Worm (Caenorhabditis elegans) whole organism, late embryonic: ENCODE results near the gene C31E10.6.
A peak's percentile ranks its signal among the peaks of the same experiment; 100 is the strongest.

ENCODE experiments used
- C08G9.2 ChIP-seq: sonication (generic microtip); optimal IDR thresholded peaks from 2 replicates; lab custom pipeline; 2016; ENCODE audit warnings: mild to moderate bottlenecking, missing genetic modification characterization, moderate library complexity, missing compliant biosample characterization
- F13H6.1 ChIP-seq: sonication (generic microtip); optimal IDR thresholded peaks from 2 replicates; lab custom pipeline; 2016; ENCODE audit warnings: missing genetic modification characterization, missing compliant biosample characterization
- K02D7.2 ChIP-seq: sonication (generic microtip); optimal IDR thresholded peaks from 2 replicates; lab custom pipeline; 2017; ENCODE audit warnings: mild to moderate bottlenecking, missing genetic modification characterization, missing compliant biosample characterization
- K09A11.1 ChIP-seq: sonication (generic microtip); optimal IDR thresholded peaks from 2 replicates; lab custom pipeline; 2017; ENCODE audit warnings: antibody characterized with exemption, mild to moderate bottlenecking, missing genetic modification characterization, missing compliant biosample characterization; ENCODE audit not compliant: insufficient read depth
- T23F11.4 ChIP-seq: fragments of 200-800 bp; sonication (Bioruptor generic); optimal IDR thresholded peaks from 2 replicates; lab custom pipeline; 2018; ENCODE audit warnings: mild to moderate bottlenecking, missing genetic modification characterization, missing compliant biosample characterization
- ahr-1 ChIP-seq: sonication (generic microtip); optimal IDR thresholded peaks from 2 replicates; lab custom pipeline; 2016; ENCODE audit warnings: missing genetic modification characterization, missing compliant biosample characterization
- ama-1 ChIP-seq: fragments of 150-350 bp; optimal IDR thresholded peaks from 2 replicates; lab custom pipeline; 2014
- ceh-14 ChIP-seq: sonication (generic microtip); optimal IDR thresholded peaks from 2 replicates; lab custom pipeline; 2016; ENCODE audit warnings: missing genotype, missing genetic modification characterization, missing compliant biosample characterization
- ceh-18 ChIP-seq: sonication (generic microtip); optimal IDR thresholded peaks from 2 replicates; lab custom pipeline; 2016; ENCODE audit warnings: missing genetic modification characterization, missing compliant biosample characterization
- ceh-19 ChIP-seq: fragments of 200-800 bp; sonication (Bioruptor generic); optimal IDR thresholded peaks from 2 replicates; lab custom pipeline; 2018; ENCODE audit warnings: mild to moderate bottlenecking, missing genetic modification characterization, missing compliant biosample characterization
- ceh-22 ChIP-seq: sonication (generic microtip); optimal IDR thresholded peaks from 2 replicates; lab custom pipeline; 2017; ENCODE audit warnings: missing biosample characterization, missing genetic modification characterization
- ceh-30 ChIP-seq: fragments of 150-350 bp; optimal IDR thresholded peaks from 2 replicates; lab custom pipeline; 2014; ENCODE audit warnings: missing biosample characterization, missing genetic modification characterization
- ceh-31 ChIP-seq: sonication (generic microtip); optimal IDR thresholded peaks from 2 replicates; lab custom pipeline; 2016; ENCODE audit warnings: missing genetic modification characterization, missing compliant biosample characterization
- ceh-34 ChIP-seq: sonication (generic microtip); optimal IDR thresholded peaks from 2 replicates; lab custom pipeline; 2016; ENCODE audit warnings: mild to moderate bottlenecking, missing genetic modification characterization, missing compliant biosample characterization
- ceh-45 ChIP-seq: fragments of 200-800 bp; sonication (Bioruptor generic); IDR thresholded peaks from 2 replicates; pipeline ENCODE4 v1.3.6; 2022; ENCODE audit warnings: missing genetic modification reagents, missing genetic modification characterization, missing compliant biosample characterization
- ceh-48 ChIP-seq: sonication (generic microtip); optimal IDR thresholded peaks from 2 replicates; lab custom pipeline; 2016; ENCODE audit warnings: missing genetic modification characterization, inconsistent platforms, missing compliant biosample characterization
- ceh-6 ChIP-seq: fragments of 200-800 bp; sonication (Bioruptor generic); optimal IDR thresholded peaks from 2 replicates; lab custom pipeline; 2018; ENCODE audit warnings: mild to moderate bottlenecking, missing genetic modification characterization, missing compliant biosample characterization
- ceh-9 ChIP-seq: sonication (generic microtip); optimal IDR thresholded peaks from 2 replicates; lab custom pipeline; 2016; ENCODE audit warnings: mild to moderate bottlenecking, missing genetic modification characterization, inconsistent platforms, missing compliant biosample characterization
- che-1 ChIP-seq: sonication (generic microtip); optimal IDR thresholded peaks from 2 replicates; lab custom pipeline; 2016; ENCODE audit warnings: mild to moderate bottlenecking, missing genetic modification characterization, missing compliant biosample characterization
- dmd-4 ChIP-seq: sonication (generic microtip); optimal IDR thresholded peaks from 2 replicates; lab custom pipeline; 2016; ENCODE audit warnings: borderline replicate concordance, missing genetic modification characterization, missing compliant biosample characterization
- dve-1 ChIP-seq: sonication (generic microtip); optimal IDR thresholded peaks from 2 replicates; lab custom pipeline; 2017; ENCODE audit warnings: antibody characterized with exemption, mild to moderate bottlenecking, missing genetic modification characterization, missing compliant biosample characterization
- elt-2 ChIP-seq: sonication (generic microtip); optimal IDR thresholded peaks from 2 replicates; lab custom pipeline; 2016; ENCODE audit warnings: missing genetic modification reagents, missing genetic modification characterization, missing compliant biosample characterization
- ets-4 ChIP-seq: sonication (generic microtip); optimal IDR thresholded peaks from 2 replicates; lab custom pipeline; 2016; ENCODE audit warnings: missing genetic modification characterization, missing compliant biosample characterization
- fax-1 ChIP-seq: sonication (generic microtip); optimal IDR thresholded peaks from 2 replicates; lab custom pipeline; 2016; ENCODE audit warnings: missing genotype, missing genetic modification characterization, missing compliant biosample characterization
- fkh-10 ChIP-seq: fragments of 150-350 bp; optimal IDR thresholded peaks from 2 replicates; lab custom pipeline; 2014; ENCODE audit warnings: missing biosample characterization, missing genetic modification reagents, missing genetic modification characterization
- hlh-13 ChIP-seq: fragments of 200-800 bp; sonication (Bioruptor generic); optimal IDR thresholded peaks from 2 replicates; lab custom pipeline; 2018; ENCODE audit warnings: mild to moderate bottlenecking, missing genetic modification characterization, missing compliant biosample characterization
- hlh-30 ChIP-seq: sonication (generic microtip); optimal IDR thresholded peaks from 2 replicates; lab custom pipeline; 2017; ENCODE audit warnings: antibody characterized with exemption, missing genetic modification characterization, missing compliant biosample characterization; ENCODE audit not compliant: insufficient read depth
- lim-6 ChIP-seq: sonication (generic microtip); optimal IDR thresholded peaks from 2 replicates; lab custom pipeline; 2016; ENCODE audit warnings: missing genetic modification characterization, missing compliant biosample characterization
- lin-11 ChIP-seq: fragments of 200-800 bp; sonication (Bioruptor generic); optimal IDR thresholded peaks from 2 replicates; lab custom pipeline; 2018; ENCODE audit warnings: mild to moderate bottlenecking, missing genetic modification characterization, missing compliant biosample characterization
- madf-2 ChIP-seq: sonication (generic microtip); optimal IDR thresholded peaks from 2 replicates; lab custom pipeline; 2017; ENCODE audit warnings: missing genetic modification characterization, missing compliant biosample characterization
- mec-3 ChIP-seq: sonication (generic microtip); optimal IDR thresholded peaks from 2 replicates; lab custom pipeline; 2016; ENCODE audit warnings: borderline replicate concordance, missing genetic modification characterization, missing compliant biosample characterization
- nfya-1 ChIP-seq: sonication (generic microtip); optimal IDR thresholded peaks from 2 replicates; lab custom pipeline; 2017; ENCODE audit warnings: missing genetic modification characterization, mild to moderate bottlenecking, missing compliant biosample characterization, antibody characterized with exemption, moderate library complexity
- nhr-11 ChIP-seq: fragments of 150-350 bp; optimal IDR thresholded peaks from 2 replicates; lab custom pipeline; 2014; ENCODE audit warnings: missing biosample characterization, missing genetic modification characterization
- nhr-232 ChIP-seq: sonication (generic microtip); optimal IDR thresholded peaks from 2 replicates; lab custom pipeline; 2016; ENCODE audit warnings: missing genetic modification characterization, missing compliant biosample characterization
- odd-2 ChIP-seq: sonication (generic microtip); optimal IDR thresholded peaks from 2 replicates; lab custom pipeline; 2017; ENCODE audit warnings: antibody characterized with exemption, mild to moderate bottlenecking, missing genetic modification characterization, missing compliant biosample characterization
- pax-1 ChIP-seq: fragments of 150-350 bp; optimal IDR thresholded peaks from 2 replicates; lab custom pipeline; 2014; ENCODE audit warnings: missing biosample characterization, missing genetic modification characterization
- pha-4 ChIP-seq: fragments of 150-350 bp; optimal IDR thresholded peaks from 2 replicates; lab custom pipeline; 2018; ENCODE audit warnings: missing biosample characterization, missing genetic modification reagents, missing genetic modification characterization
- pqm-1 ChIP-seq: sonication (generic microtip); optimal IDR thresholded peaks from 2 replicates; lab custom pipeline; 2016; ENCODE audit warnings: missing genetic modification characterization, missing compliant biosample characterization
- ref-2 ChIP-seq: sonication (generic microtip); optimal IDR thresholded peaks from 2 replicates; lab custom pipeline; 2016; ENCODE audit warnings: missing genetic modification characterization, missing compliant biosample characterization
- rnt-1 ChIP-seq: sonication (generic microtip); optimal IDR thresholded peaks from 2 replicates; lab custom pipeline; 2016; ENCODE audit warnings: missing genetic modification characterization, missing compliant biosample characterization
- sdc-2 ChIP-seq: sonication (generic microtip); optimal IDR thresholded peaks from 2 replicates; lab custom pipeline; 2016; ENCODE audit warnings: missing genotype, missing genetic modification characterization, missing compliant biosample characterization
- sox-4 ChIP-seq: sonication (generic microtip); optimal IDR thresholded peaks from 2 replicates; lab custom pipeline; 2017; ENCODE audit warnings: mild to moderate bottlenecking, missing genetic modification characterization, inconsistent platforms, missing compliant biosample characterization
- syd-9 ChIP-seq: sonication (generic microtip); optimal IDR thresholded peaks from 2 replicates; lab custom pipeline; 2016; ENCODE audit warnings: mild to moderate bottlenecking, missing genetic modification characterization, moderate library complexity, missing compliant biosample characterization
- tbx-2 ChIP-seq: sonication (generic microtip); optimal IDR thresholded peaks from 2 replicates; lab custom pipeline; 2016; ENCODE audit warnings: missing genetic modification characterization, missing compliant biosample characterization
- tbx-7 ChIP-seq: sonication (generic microtip); optimal IDR thresholded peaks from 2 replicates; lab custom pipeline; 2016; ENCODE audit warnings: missing genotype, missing genetic modification characterization, missing compliant biosample characterization
- unc-42 ChIP-seq: sonication (generic microtip); optimal IDR thresholded peaks from 2 replicates; lab custom pipeline; 2016; ENCODE audit warnings: missing genotype, missing genetic modification characterization, missing compliant biosample characterization
- unc-55 ChIP-seq: sonication (generic microtip); optimal IDR thresholded peaks from 2 replicates; lab custom pipeline; 2017; ENCODE audit warnings: missing biosample characterization, missing genetic modification reagents, missing genetic modification characterization
- unc-86 ChIP-seq: sonication (generic microtip); optimal IDR thresholded peaks from 2 replicates; lab custom pipeline; 2016; ENCODE audit warnings: missing genetic modification characterization, missing compliant biosample characterization
- zip-5 ChIP-seq: sonication (generic microtip); optimal IDR thresholded peaks from 2 replicates; lab custom pipeline; 2016; ENCODE audit warnings: missing genetic modification characterization, missing compliant biosample characterization
- ztf-16 ChIP-seq: sonication (generic microtip); optimal IDR thresholded peaks from 2 replicates; lab custom pipeline; 2017; ENCODE audit warnings: missing genetic modification characterization, missing compliant biosample characterization

Gene C31E10.6

ce11 chrX:14015366-14015765 is 19.2 kb downstream of the C31E10.6 start, which contains the start of gene C04C11.25:
C04C11.25 (minus strand) TSS chrX:14015466.
- TF ChIP-seq ceh-6 (GFP tag; lab: Kevin White, UChicago) (no peak), lim-6 (tag; lab: Kevin White, UChicago) (no peak), ztf-16 (tag; lab: Kevin White, UChicago) (no peak), tbx-2 (tag; lab: Kevin White, UChicago) (no peak), dmd-4 (tag; lab: Kevin White, UChicago) (no peak), ref-2 (tag; lab: Kevin White, UChicago) (no peak), pqm-1 (tag; lab: Kevin White, UChicago) (no peak), ceh-34 (tag; lab: Kevin White, UChicago) (no peak), fax-1 (no peak), ceh-14 (no peak), ceh-9 (no peak)

- TF ChIP-seq syd-9 (tag; lab: Kevin White, UChicago) (peak; percentile 74), C08G9.2 (tag; lab: Kevin White, UChicago) (peak; percentile 67), ceh-45 (GFP tag; lab: Robert Waterston, UW) (peak; percentile 71), sox-4 (tag; lab: Kevin White, UChicago) (peak; percentile 83), lim-6 (tag; lab: Kevin White, UChicago) (peak; percentile 71), ceh-18 (tag; lab: Kevin White, UChicago) (peak; percentile 64), ceh-34 (tag; lab: Kevin White, UChicago) (peak; percentile 70), ahr-1 (tag; lab: Kevin White, UChicago) (peak; percentile 63), pqm-1 (tag; lab: Kevin White, UChicago) (no peak), ref-2 (tag; lab: Kevin White, UChicago) (peak; percentile 76), ztf-16 (tag; lab: Kevin White, UChicago) (peak; percentile 65), ets-4 (tag; lab: Kevin White, UChicago) (peak; percentile 37), sdc-2 (tag; lab: Kevin White, UChicago) (peak; percentile 85), hlh-30 (no peak), unc-86 (peak; percentile 73), mec-3 (tag; lab: Kevin White, UChicago) (no peak), elt-2 (tag; lab: Kevin White, UChicago) (peak; percentile 86), ceh-31 (tag; lab: Kevin White, UChicago) (peak; percentile 64), ceh-6 (GFP tag; lab: Kevin White, UChicago) (peak; percentile 82), K02D7.2 (peak; percentile 69), F13H6.1 (tag; lab: Kevin White, UChicago) (peak; percentile 48), dve-1 (tag; lab: Kevin White, UChicago) (peak; percentile 76), unc-42 (tag; lab: Kevin White, UChicago) (peak; percentile 52), lin-11 (tag; lab: Kevin White, UChicago) (peak; percentile 72), che-1 (tag; lab: Kevin White, UChicago) (peak; percentile 81), fkh-10 (no peak), pha-4 (tag; lab: Kevin White, UChicago) (no peak), ceh-48 (peak; percentile 60), madf-2 (tag; lab: Kevin White, UChicago) (peak; percentile 84), pax-1 (tag; lab: Kevin White, UChicago) (no peak), T23F11.4 (peak; percentile 76), ceh-22 (tag; lab: Kevin White, UChicago) (no peak), hlh-13 (peak; percentile 68), ceh-30 (peak; percentile 65), nhr-232 (tag; lab: Kevin White, UChicago) (peak; percentile 64), unc-55 (GFP tag; lab: Kevin White, UChicago) (peak; percentile 74), tbx-7 (tag; lab: Kevin White, UChicago) (peak; percentile 31), ama-1 (lab: Kevin White, UChicago) (no peak), nfya-1 (tag; lab: Kevin White, UChicago) (peak; percentile 63), ceh-14 (peak; percentile 90), nhr-11 (tag; lab: Kevin White, UChicago) (no peak), rnt-1 (tag; lab: Kevin White, UChicago) (peak; percentile 80), zip-5 (tag; lab: Kevin White, UChicago) (peak; percentile 39), K09A11.1 (tag; lab: Kevin White, UChicago) (no peak), ceh-19 (peak; percentile 86), odd-2 (tag; lab: Kevin White, UChicago) (no peak), tbx-2 (tag; lab: Kevin White, UChicago) (peak; percentile 78)
Measured at ce11 chrX:14015808-14016207, 19.7 kb downstream of the C31E10.6 start.
